Worm (Caenorhabditis elegans): ENCODE measurements around the gene F47G3.3.

DNA sequence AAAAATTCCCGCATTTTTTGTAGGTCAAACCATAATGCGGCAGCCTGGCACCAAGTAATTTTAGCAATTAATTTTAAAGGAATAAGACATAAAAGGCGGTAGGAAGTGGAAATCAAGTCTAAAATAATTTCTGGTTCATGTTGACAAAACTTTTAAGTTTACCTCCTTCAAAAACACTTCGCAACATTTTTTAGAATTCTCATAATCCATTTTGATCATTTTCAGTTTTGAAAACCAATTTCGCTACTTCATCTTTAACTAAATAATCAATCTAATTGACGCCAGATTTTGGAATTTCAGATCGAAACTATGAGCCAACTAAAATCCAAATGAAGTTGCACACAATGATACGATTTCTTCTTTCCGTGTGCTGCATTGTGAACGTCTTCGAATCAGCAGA lies 16.0 kb upstream of the F47G3.3 start, which contains the start of gene lgc-40:
- TF ChIP-seq ama-1 (optimal IDR thresholded peaks at IDR 0.05) (no peak), fkh-10 (GFP tag; optimal IDR thresholded peaks at IDR 0.05) (no peak), nhr-11 (tag; optimal IDR thresholded peaks at IDR 0.05) (no peak), egl-27 (tag; optimal IDR thresholded peaks at IDR 0.05) (no peak), unc-62 (GFP tag; optimal IDR thresholded peaks at IDR 0.05) (no peak), zip-4 (GFP tag; optimal IDR thresholded peaks at IDR 0.05) (no peak), nhr-12 (tag; optimal IDR thresholded peaks at IDR 0.05) (no peak), ets-5 (GFP tag; IDR thresholded peaks at IDR 0.05) (no peak), swsn-7 (tag; optimal IDR thresholded peaks at IDR 0.05) (no peak), fos-1 (tag; optimal IDR thresholded peaks at IDR 0.05) (no peak), dsc-1 (tag; optimal IDR thresholded peaks at IDR 0.05) (no peak)

Measured in whole organism, L1 larva.